Worm (Caenorhabditis elegans) whole organism, L3 larva: ENCODE data around the gene T14G8.6.

ENCODE experiments used
- R02D3.7 ChIP-seq: fragments of 150-350 bp; optimal IDR thresholded peaks from 2 replicates; lab custom pipeline; 2014; ENCODE audit warnings: missing biosample characterization, missing genetic modification characterization
- ZK546.5 ChIP-seq: sonication (generic microtip); optimal IDR thresholded peaks from 2 replicates; lab custom pipeline; 2017; ENCODE audit warnings: missing biosample characterization, missing genetic modification characterization
- aly-2 ChIP-seq: fragments of 150-350 bp; optimal IDR thresholded peaks from 2 replicates; lab custom pipeline; 2014; ENCODE audit warnings: missing biosample characterization, missing genetic modification characterization
- ama-1 ChIP-seq: fragments of 150-350 bp; optimal IDR thresholded peaks from 2 replicates; lab custom pipeline; 2018
- ceh-16 ChIP-seq: sonication (generic microtip); optimal IDR thresholded peaks from 2 replicates; lab custom pipeline; 2017; ENCODE audit warnings: missing biosample characterization, missing genetic modification characterization
- ceh-28 ChIP-seq: fragments of 150-350 bp; optimal IDR thresholded peaks from 2 replicates; lab custom pipeline; 2014; ENCODE audit warnings: missing biosample characterization, missing genetic modification reagents, missing genetic modification characterization
- ceh-82 ChIP-seq: fragments of 150-350 bp; optimal IDR thresholded peaks from 2 replicates; lab custom pipeline; 2014; ENCODE audit warnings: missing biosample characterization, missing genetic modification characterization
- ceh-9 ChIP-seq: sonication (generic microtip); optimal IDR thresholded peaks from 2 replicates; lab custom pipeline; 2018; ENCODE audit warnings: missing biosample characterization, missing genetic modification characterization
- daf-12 ChIP-seq: fragments of 150-350 bp; optimal IDR thresholded peaks from 2 replicates; lab custom pipeline; 2014; ENCODE audit warnings: missing biosample characterization, missing genetic modification reagents, missing genetic modification characterization
- egl-27 ChIP-seq: sonication (generic microtip); optimal IDR thresholded peaks from 4 replicates; lab custom pipeline; 2017; ENCODE audit warnings: missing biosample characterization, missing genetic modification reagents, missing genetic modification characterization
- egl-5 ChIP-seq: fragments of 150-350 bp; optimal IDR thresholded peaks from 2 replicates; lab custom pipeline; 2017; ENCODE audit warnings: missing biosample characterization, missing genetic modification reagents, missing genetic modification characterization, inconsistent platforms
- elt-1 ChIP-seq: fragments of 150-350 bp; optimal IDR thresholded peaks from 2 replicates; lab custom pipeline; 2014; ENCODE audit warnings: missing biosample characterization, missing genetic modification characterization
- elt-2 ChIP-seq: sonication (generic microtip); optimal IDR thresholded peaks from 2 replicates; lab custom pipeline; 2016; ENCODE audit warnings: missing genetic modification reagents, mild to moderate bottlenecking, missing genetic modification characterization, missing compliant biosample characterization
- elt-3 ChIP-seq, 3 experiments: fragments of 150-350 bp in 1 of 3; sonication (generic microtip) in 2 of 3; optimal IDR thresholded peaks; 2 replicates in 2 of 3; 4 replicates in 1 of 3; lab custom pipeline; 2014 to 2017; ENCODE audit warnings: missing biosample characterization in 3 of 3, missing genetic modification characterization in 3 of 3
- eor-1 ChIP-seq, 2 experiments: fragments of 150-350 bp; optimal IDR thresholded peaks; 2 replicates each; lab custom pipeline; 2014 to 2018; ENCODE audit warnings: missing biosample characterization in 2 of 2, missing genetic modification characterization in 2 of 2
- fkh-10 ChIP-seq: sonication (generic microtip); optimal IDR thresholded peaks from 2 replicates; lab custom pipeline; 2017; ENCODE audit warnings: missing biosample characterization, missing genetic modification reagents, missing genetic modification characterization
- fkh-2 ChIP-seq: fragments of 150-350 bp; optimal IDR thresholded peaks from 2 replicates; lab custom pipeline; 2014; ENCODE audit warnings: missing biosample characterization, missing genetic modification reagents, missing genetic modification characterization
- fos-1 ChIP-seq: fragments of 150-350 bp; optimal IDR thresholded peaks from 2 replicates; lab custom pipeline; 2014; ENCODE audit warnings: missing biosample characterization, missing genetic modification characterization
- hmg-11 ChIP-seq: sonication (generic microtip); optimal IDR thresholded peaks from 2 replicates; lab custom pipeline; 2016; ENCODE audit warnings: missing genetic modification characterization, missing compliant biosample characterization
- jun-1 ChIP-seq: fragments of 150-350 bp; optimal IDR thresholded peaks from 2 replicates; lab custom pipeline; 2014; ENCODE audit warnings: missing biosample characterization, missing genetic modification reagents, missing genetic modification characterization
- lin-15B ChIP-seq: fragments of 150-350 bp; optimal IDR thresholded peaks from 2 replicates; lab custom pipeline; 2014; ENCODE audit warnings: missing biosample characterization, missing genetic modification characterization
- lin-39 ChIP-seq: fragments of 150-350 bp; optimal IDR thresholded peaks from 2 replicates; lab custom pipeline; 2018; ENCODE audit warnings: missing biosample characterization, missing genetic modification reagents, missing genetic modification characterization
- lsy-12 ChIP-seq: sonication (generic microtip); optimal IDR thresholded peaks from 2 replicates; lab custom pipeline; 2016; ENCODE audit warnings: mild to moderate bottlenecking, missing genetic modification characterization, missing compliant biosample characterization
- mdl-1 ChIP-seq: fragments of 150-350 bp; optimal IDR thresholded peaks from 2 replicates; lab custom pipeline; 2014; ENCODE audit warnings: missing biosample characterization, missing genetic modification characterization
- mml-1 ChIP-seq: fragments of 150-350 bp; sonication (generic microtip); optimal IDR thresholded peaks from 3 replicates; lab custom pipeline; 2014; ENCODE audit warnings: missing biosample characterization, missing genetic modification characterization
- nfya-1 ChIP-seq: sonication (generic microtip); optimal IDR thresholded peaks from 2 replicates; lab custom pipeline; 2017; ENCODE audit warnings: missing genetic modification characterization, mild to moderate bottlenecking, missing compliant biosample characterization, antibody characterized with exemption, moderate library complexity; ENCODE audit not compliant: insufficient read depth
- nhr-11 ChIP-seq: fragments of 150-350 bp; optimal IDR thresholded peaks from 2 replicates; lab custom pipeline; 2014; ENCODE audit warnings: missing biosample characterization, missing genetic modification characterization
- nhr-12 ChIP-seq: fragments of 150-350 bp; optimal IDR thresholded peaks from 2 replicates; lab custom pipeline; 2014; ENCODE audit warnings: missing biosample characterization, missing genetic modification characterization
- nhr-23 ChIP-seq: fragments of 150-350 bp; optimal IDR thresholded peaks from 2 replicates; lab custom pipeline; 2014; ENCODE audit warnings: missing biosample characterization, missing genetic modification reagents, missing genetic modification characterization
- nhr-237 ChIP-seq: fragments of 150-350 bp; optimal IDR thresholded peaks from 2 replicates; lab custom pipeline; 2014; ENCODE audit warnings: missing biosample characterization, missing genetic modification characterization
- nhr-25 ChIP-seq: sonication (generic microtip); optimal IDR thresholded peaks from 2 replicates; lab custom pipeline; 2017; ENCODE audit warnings: missing biosample characterization, missing genetic modification characterization
- nhr-28 ChIP-seq: fragments of 150-350 bp; optimal IDR thresholded peaks from 2 replicates; lab custom pipeline; 2014; ENCODE audit warnings: missing biosample characterization, missing genetic modification characterization
- nhr-43 ChIP-seq: sonication (generic microtip); optimal IDR thresholded peaks from 2 replicates; lab custom pipeline; 2016; ENCODE audit warnings: mild to moderate bottlenecking, missing genetic modification characterization, missing compliant biosample characterization; ENCODE audit not compliant: poor library complexity, severe bottlenecking
- nhr-67 ChIP-seq: fragments of 150-350 bp; optimal IDR thresholded peaks from 2 replicates; lab custom pipeline; 2014; ENCODE audit warnings: missing biosample characterization, missing genetic modification characterization
- nhr-76 ChIP-seq: fragments of 150-350 bp; sonication (generic microtip); optimal IDR thresholded peaks from 5 replicates; lab custom pipeline; 2014; ENCODE audit warnings: missing biosample characterization, missing genetic modification characterization
- nhr-77 ChIP-seq: fragments of 150-350 bp; optimal IDR thresholded peaks from 2 replicates; lab custom pipeline; 2014; ENCODE audit warnings: missing biosample characterization, missing genetic modification characterization
- pha-4 ChIP-seq: fragments of 150-350 bp; optimal IDR thresholded peaks from 2 replicates; lab custom pipeline; 2014; ENCODE audit warnings: missing biosample characterization, missing genetic modification reagents, missing genetic modification characterization
- pqm-1 ChIP-seq: fragments of 150-350 bp; optimal IDR thresholded peaks from 2 replicates; lab custom pipeline; 2017; ENCODE audit warnings: missing biosample characterization, missing genetic modification characterization, inconsistent platforms
- sea-2 ChIP-seq: fragments of 150-350 bp; sonication (generic microtip); optimal IDR thresholded peaks from 4 replicates; lab custom pipeline; 2014; ENCODE audit warnings: missing biosample characterization, missing genetic modification reagents, missing genetic modification characterization
- skn-1 ChIP-seq: fragments of 150-350 bp; optimal IDR thresholded peaks from 2 replicates; lab custom pipeline; 2014; ENCODE audit warnings: missing biosample characterization, missing genetic modification characterization
- snpc-4 ChIP-seq: fragments of 150-350 bp; optimal IDR thresholded peaks from 2 replicates; lab custom pipeline; 2014; ENCODE audit warnings: missing biosample characterization, missing genetic modification characterization
- tbx-2 ChIP-seq: sonication (generic microtip); optimal IDR thresholded peaks from 2 replicates; lab custom pipeline; 2016; ENCODE audit warnings: mild to moderate bottlenecking, missing genetic modification characterization, missing compliant biosample characterization
- unc-39 ChIP-seq: sonication (generic microtip); optimal IDR thresholded peaks from 4 replicates; lab custom pipeline; 2017; ENCODE audit warnings: missing biosample characterization, missing genetic modification characterization
- unc-62 ChIP-seq: fragments of 150-350 bp; sonication (generic microtip); optimal IDR thresholded peaks from 4 replicates; lab custom pipeline; 2014; ENCODE audit warnings: missing biosample characterization, missing genetic modification reagents, missing genetic modification characterization
- zag-1 ChIP-seq: fragments of 150-350 bp; optimal IDR thresholded peaks from 2 replicates; lab custom pipeline; 2014; ENCODE audit warnings: missing biosample characterization, missing genetic modification characterization
- ztf-11 ChIP-seq: fragments of 150-350 bp; optimal IDR thresholded peaks from 2 replicates; lab custom pipeline; 2014; ENCODE audit warnings: missing biosample characterization, missing genetic modification characterization
- ztf-4 ChIP-seq: fragments of 150-350 bp; optimal IDR thresholded peaks from 2 replicates; lab custom pipeline; 2014; ENCODE audit warnings: missing biosample characterization, missing genetic modification characterization

The T14G8.6 gene

ce11 chrX:12873688-12874364 is 11.2 kb upstream of the T14G8.6 start:
- TF ChIP-seq elt-2 (tag; lab: Kevin White, UChicago) (peak; percentile 62), unc-62 (no peak), ama-1 (lab: Kevin White, UChicago) (no peak), skn-1 (no peak), elt-3 (tag; optimal IDR thresholded peaks at IDR 0.05; lab: Kevin White, UChicago) (no peak), mdl-1 (tag; lab: Kevin White, UChicago) (no peak), nhr-77 (no peak), ceh-28 (tag; lab: Kevin White, UChicago) (no peak), ZK546.5 (tag; lab: Kevin White, UChicago) (no peak), nfya-1 (peak; percentile 3), ceh-16 (tag; lab: Kevin White, UChicago) (no peak), nhr-237 (tag; lab: Kevin White, UChicago) (no peak), fkh-2 (no peak), ceh-9 (no peak), unc-39 (tag; lab: Kevin White, UChicago) (no peak)

ce11 chrX:12872022-12872888 is 9.6 kb upstream of the T14G8.6 start:
- no peak for TF ChIP-seq ceh-9
- TF ChIP-seq nfya-1: peak; percentile 76
- TF ChIP-seq nhr-76 (tag; lab: Kevin White, UChicago): peak; percentile 64
- no peak for TF ChIP-seq zag-1
- TF ChIP-seq nhr-43: peak; percentile 94
- peak; percentile 82 for TF ChIP-seq nhr-77
- no peak for TF ChIP-seq nhr-12
- peak; percentile 98 for TF ChIP-seq pqm-1 (tag; lab: Kevin White, UChicago)
- peak; percentile 92 for TF ChIP-seq nhr-23 (tag; lab: Kevin White, UChicago)
- TF ChIP-seq nhr-28 (tag; lab: Kevin White, UChicago): peak; percentile 38
- no peak for TF ChIP-seq nhr-237 (tag; lab: Kevin White, UChicago)
- no peak for TF ChIP-seq ZK546.5 (tag; lab: Kevin White, UChicago)
- TF ChIP-seq aly-2 (tag; lab: Kevin White, UChicago): no peak
- no peak for TF ChIP-seq nhr-11 (tag; lab: Kevin White, UChicago)
- peak; percentile 71 for TF ChIP-seq unc-62
- peak; percentile 18 for TF ChIP-seq snpc-4
- TF ChIP-seq pha-4: peak; percentile 77
- peak; percentile 91 for TF ChIP-seq nhr-25 (tag; lab: Kevin White, UChicago)
- no peak for TF ChIP-seq ztf-4
- no peak for TF ChIP-seq unc-39 (tag; lab: Kevin White, UChicago)
- peak; percentile 65 for TF ChIP-seq lsy-12 (tag; lab: Kevin White, UChicago)
- no peak for TF ChIP-seq elt-1 (tag; lab: Kevin White, UChicago)
- peak; percentile 89 for TF ChIP-seq egl-27 (tag; lab: Kevin White, UChicago)
- TF ChIP-seq sea-2: no peak
- TF ChIP-seq lin-39 (tag; lab: Kevin White, UChicago): peak; percentile 13
- no peak for TF ChIP-seq ztf-11 (tag; lab: Kevin White, UChicago)
- no peak for TF ChIP-seq ceh-16 (tag; lab: Kevin White, UChicago)
- peak; percentile 99 for TF ChIP-seq mdl-1 (tag; lab: Kevin White, UChicago)
- peak; percentile 89 for TF ChIP-seq fos-1 (tag; lab: Kevin White, UChicago)
- no peak for TF ChIP-seq eor-1 (tag; optimal IDR thresholded peaks at IDR 0.05; lab: Kevin White, UChicago)
- no peak for TF ChIP-seq ama-1 (lab: Kevin White, UChicago)
- TF ChIP-seq elt-2 (tag; lab: Kevin White, UChicago): peak; percentile 100
- peak; percentile 27 for TF ChIP-seq egl-5
- no peak for TF ChIP-seq ceh-82 (tag; lab: Kevin White, UChicago)
- no peak for TF ChIP-seq mml-1 (tag; lab: Kevin White, UChicago)
- TF ChIP-seq R02D3.7 (tag; lab: Kevin White, UChicago): peak; percentile 63
- no peak for TF ChIP-seq daf-12
- TF ChIP-seq lin-15B (tag; lab: Kevin White, UChicago): peak; percentile 12
- peak; percentile 61 for TF ChIP-seq skn-1
- TF ChIP-seq nhr-67: no peak
- TF ChIP-seq fkh-2: no peak
- peak; percentile 60 for TF ChIP-seq tbx-2 (tag; lab: Kevin White, UChicago)
- TF ChIP-seq elt-3 (tag; optimal IDR thresholded peaks at IDR 0.05; lab: Kevin White, UChicago): peak; percentile 41 to 74 (median 43)
- peak; percentile 96 for TF ChIP-seq jun-1 (tag; lab: Kevin White, UChicago)
- peak; percentile 1 for TF ChIP-seq hmg-11 (tag; lab: Kevin White, UChicago)
- no peak for TF ChIP-seq fkh-10
- TF ChIP-seq ceh-28 (tag; lab: Kevin White, UChicago): peak; percentile 76
